Fruit fly (Drosophila melanogaster) whole organism, embryonic: ENCODE data around the gene CG31637.

Source experiments
- Abd-B ChIP-seq: fragments of 200-800 bp; sonication (Bioruptor generic); optimal IDR thresholded peaks from 2 replicates; lab custom pipeline; 2018; ENCODE audit warnings: missing biosample characterization, mild to moderate bottlenecking, missing genetic modification characterization, moderate library complexity
- B-H1 ChIP-seq: fragments of 200-800 bp; sonication (Bioruptor generic); IDR thresholded peaks from 3 replicates; pipeline ENCODE4 v1.3.6; 2022; ENCODE audit warnings: missing biosample characterization, missing genetic modification characterization
- Bteb2 ChIP-seq: fragments of 200-800 bp; sonication (Bioruptor generic); optimal IDR thresholded peaks from 2 replicates; lab custom pipeline; 2016; ENCODE audit warnings: missing biosample characterization, missing genetic modification characterization
- CG10565 ChIP-seq: fragments of 200-800 bp; sonication (Bioruptor generic); optimal IDR thresholded peaks from 3 replicates; lab custom pipeline; 2016; ENCODE audit warnings: missing biosample characterization, mild to moderate bottlenecking, missing genetic modification characterization
- CG14050 ChIP-seq: fragments of 200-800 bp; sonication (Bioruptor generic); IDR thresholded peaks from 3 replicates; pipeline ENCODE4 v1.3.6; 2022; ENCODE audit warnings: missing biosample characterization, missing genetic modification characterization
- CG15073 ChIP-seq: fragments of 200-800 bp; sonication (Bioruptor generic); optimal IDR thresholded peaks from 2 replicates; lab custom pipeline; 2016; ENCODE audit warnings: missing biosample characterization, missing genetic modification characterization
- CG15696 ChIP-seq: fragments of 200-800 bp; sonication (Bioruptor generic); optimal IDR thresholded peaks from 2 replicates; lab custom pipeline; 2019; ENCODE audit warnings: missing biosample characterization, mild to moderate bottlenecking, missing genetic modification characterization, moderate library complexity
- CG16779 ChIP-seq: fragments of 200-800 bp; sonication (Bioruptor generic); IDR thresholded peaks from 2 replicates; pipeline ENCODE4 v1.3.6; 2022; ENCODE audit warnings: missing biosample characterization, missing genetic modification characterization
- CG17385 ChIP-seq: fragments of 200-800 bp; sonication (Bioruptor generic); optimal IDR thresholded peaks from 3 replicates; lab custom pipeline; 2018; ENCODE audit warnings: missing biosample characterization, mild to moderate bottlenecking, missing genetic modification characterization
- CG17912 ChIP-seq: fragments of 200-800 bp; sonication (Bioruptor generic); optimal IDR thresholded peaks from 2 replicates; lab custom pipeline; 2018; ENCODE audit warnings: missing biosample characterization, mild to moderate bottlenecking, missing genetic modification characterization
- CG18476 ChIP-seq: fragments of 200-800 bp; sonication (Bioruptor generic); optimal IDR thresholded peaks from 2 replicates; lab custom pipeline; 2016; ENCODE audit warnings: missing biosample characterization, mild to moderate bottlenecking, missing genetic modification characterization
- CG18599 ChIP-seq: fragments of 200-800 bp; sonication (Bioruptor generic); optimal IDR thresholded peaks from 3 replicates; lab custom pipeline; 2017; ENCODE audit warnings: missing biosample characterization, missing genetic modification characterization, mild to moderate bottlenecking, moderate library complexity, missing genetic modification reagents
- CG18764 ChIP-seq: fragments of 200-800 bp; sonication (Bioruptor generic); optimal IDR thresholded peaks from 3 replicates; lab custom pipeline; 2016; ENCODE audit warnings: missing biosample characterization, missing genetic modification characterization
- CG2889 ChIP-seq: fragments of 200-800 bp; sonication (Bioruptor generic); IDR thresholded peaks from 3 replicates; pipeline ENCODE4 v1.3.6; 2022; ENCODE audit warnings: missing biosample characterization, missing genetic modification characterization
- CG31388 ChIP-seq: fragments of 200-800 bp; sonication (Bioruptor generic); optimal IDR thresholded peaks from 2 replicates; lab custom pipeline; 2016; ENCODE audit warnings: missing biosample characterization, missing genetic modification characterization
- CG3281 ChIP-seq: fragments of 200-800 bp; sonication (Bioruptor generic); optimal IDR thresholded peaks from 3 replicates; lab custom pipeline; 2017; ENCODE audit warnings: missing biosample characterization, mild to moderate bottlenecking, missing genetic modification characterization
- CG4404 ChIP-seq: fragments of 200-800 bp; sonication (Bioruptor generic); IDR thresholded peaks from 2 replicates; pipeline ENCODE4 v1.3.6; 2022; ENCODE audit warnings: missing biosample characterization, missing genetic modification characterization
- CG6854 ChIP-seq: fragments of 200-800 bp; sonication (Bioruptor generic); optimal IDR thresholded peaks from 3 replicates; lab custom pipeline; 2017; ENCODE audit warnings: missing biosample characterization, mild to moderate bottlenecking, missing genetic modification characterization
- CG9932 ChIP-seq: fragments of 200-800 bp; sonication (Bioruptor generic); IDR thresholded peaks from 2 replicates; pipeline ENCODE4 v1.3.6; 2022; ENCODE audit warnings: missing biosample characterization, missing genetic modification characterization
- ERR ChIP-seq: fragments of 200-800 bp; sonication (Bioruptor generic); optimal IDR thresholded peaks from 2 replicates; lab custom pipeline; 2016; ENCODE audit warnings: missing biosample characterization, missing genetic modification characterization
- HmgD ChIP-seq: fragments of 200-800 bp; sonication (Bioruptor generic); optimal IDR thresholded peaks from 3 replicates; lab custom pipeline; 2016; ENCODE audit warnings: missing biosample characterization, missing genetic modification characterization
- NFAT ChIP-seq: fragments of 200-800 bp; sonication (Bioruptor generic); IDR thresholded peaks from 2 replicates; pipeline ENCODE4 v1.3.6; 2022; ENCODE audit warnings: missing biosample characterization, missing genetic modification characterization
- Nf-YA ChIP-seq: fragments of 200-800 bp; sonication (Bioruptor generic); IDR thresholded peaks from 2 replicates; pipeline ENCODE4 v1.3.6; 2022; ENCODE audit warnings: missing biosample characterization, missing genetic modification characterization
- Nf-YB ChIP-seq: fragments of 200-800 bp; sonication (Bioruptor generic); optimal IDR thresholded peaks from 3 replicates; lab custom pipeline; 2019; ENCODE audit warnings: missing biosample characterization, mild to moderate bottlenecking, missing genetic modification characterization, moderate library complexity
- Sin3A ChIP-seq: fragments of >200 bp; optimal IDR thresholded peaks from 2 replicates; lab custom pipeline; 2018
- Stat92E ChIP-seq, 3 experiments: fragments of >200 bp in 2 of 3; fragments of 200-800 bp in 1 of 3; sonication (Bioruptor generic) in 1 of 3; optimal IDR thresholded peaks; 2 replicates each; lab custom pipeline; 2017 to 2019; ENCODE audit warnings: missing biosample characterization in 3 of 3, missing genetic modification characterization in 3 of 3, mild to moderate bottlenecking in 1 of 3, moderate library complexity in 1 of 3
- ash1 ChIP-seq: fragments of 200-800 bp; sonication (Bioruptor generic); optimal IDR thresholded peaks from 2 replicates; lab custom pipeline; 2018; ENCODE audit warnings: missing biosample characterization, mild to moderate bottlenecking, missing genetic modification characterization
- bsh ChIP-seq, 2 experiments: fragments of 200-800 bp; sonication (Bioruptor generic); optimal IDR thresholded peaks; 2 replicates each; lab custom pipeline; 2017 to 2018; ENCODE audit warnings: mild to moderate bottlenecking in 2 of 2, missing biosample characterization in 2 of 2, missing genetic modification characterization in 2 of 2, moderate library complexity in 1 of 2
- chn ChIP-seq: fragments of 200-800 bp; sonication (Bioruptor generic); optimal IDR thresholded peaks from 2 replicates; lab custom pipeline; 2016; ENCODE audit warnings: missing biosample characterization, missing genetic modification characterization
- corto ChIP-seq: fragments of 200-800 bp; sonication (Bioruptor generic); optimal IDR thresholded peaks from 2 replicates; lab custom pipeline; 2016; ENCODE audit warnings: missing biosample characterization, mild to moderate bottlenecking, missing genetic modification characterization, moderate library complexity
- crp ChIP-seq, 2 experiments: fragments of 200-800 bp; sonication (Bioruptor generic); optimal IDR thresholded peaks; 2 replicates in 1 of 2; 3 replicates in 1 of 2; lab custom pipeline; 2017; ENCODE audit warnings: missing biosample characterization in 2 of 2, missing genetic modification characterization in 2 of 2, mild to moderate bottlenecking in 1 of 2, moderate library complexity in 1 of 2
- dm ChIP-seq: fragments of 200-800 bp; sonication (Bioruptor generic); optimal IDR thresholded peaks from 3 replicates; lab custom pipeline; 2016; ENCODE audit warnings: missing biosample characterization, missing genetic modification characterization
- dmrt11E ChIP-seq: fragments of 200-800 bp; sonication (Bioruptor generic); optimal IDR thresholded peaks from 3 replicates; lab custom pipeline; 2018; ENCODE audit warnings: missing biosample characterization, mild to moderate bottlenecking, missing genetic modification characterization, moderate library complexity
- emc ChIP-seq: fragments of 200-800 bp; sonication (Bioruptor generic); optimal IDR thresholded peaks from 2 replicates; lab custom pipeline; 2016; ENCODE audit warnings: missing biosample characterization, missing genetic modification characterization
- eyg ChIP-seq: fragments of 200-800 bp; sonication (Bioruptor generic); optimal IDR thresholded peaks from 3 replicates; lab custom pipeline; 2016; ENCODE audit warnings: missing biosample characterization, missing genetic modification characterization
- h ChIP-seq: fragments of >200 bp; optimal IDR thresholded peaks from 2 replicates; lab custom pipeline; 2017
- hbn ChIP-seq: fragments of 200-800 bp; sonication (Bioruptor generic); IDR thresholded peaks from 2 replicates; pipeline ENCODE4 v1.3.6; 2022; ENCODE audit warnings: missing biosample characterization, missing genetic modification characterization; ENCODE audit not compliant: partially characterized antibody
- inv ChIP-seq: fragments of 200-800 bp; sonication (Bioruptor generic); IDR thresholded peaks from 2 replicates; pipeline ENCODE4 v1.3.6; 2022; ENCODE audit warnings: missing biosample characterization, missing genetic modification characterization; ENCODE audit not compliant: partially characterized antibody
- nerfin-2 ChIP-seq: fragments of 200-800 bp; sonication (Bioruptor generic); IDR thresholded peaks from 2 replicates; pipeline ENCODE4 v1.3.6; 2022; ENCODE audit warnings: missing biosample characterization, missing genetic modification characterization; ENCODE audit not compliant: partially characterized antibody
- nom ChIP-seq: fragments of 200-800 bp; sonication (Bioruptor generic); optimal IDR thresholded peaks from 2 replicates; lab custom pipeline; 2017; ENCODE audit warnings: missing biosample characterization, missing genetic modification characterization, mild to moderate bottlenecking, moderate library complexity, missing genetic modification reagents
- oc ChIP-seq: fragments of 200-800 bp; sonication (Bioruptor generic); optimal IDR thresholded peaks from 2 replicates; lab custom pipeline; 2018; ENCODE audit warnings: missing biosample characterization, mild to moderate bottlenecking, missing genetic modification characterization, moderate library complexity
- ranshi ChIP-seq: fragments of 200-800 bp; sonication (Bioruptor generic); IDR thresholded peaks from 2 replicates; pipeline ENCODE4 v1.3.6; 2022; ENCODE audit warnings: missing biosample characterization, missing genetic modification characterization
- sens ChIP-seq: fragments of 200-800 bp; sonication (Bioruptor generic); peaks from one replicate; lab custom pipeline; 2016; ENCODE audit warnings: missing biosample characterization, missing genetic modification characterization
- sob ChIP-seq: fragments of 200-800 bp; sonication (Bioruptor generic); IDR thresholded peaks from 2 replicates; pipeline ENCODE4 v1.3.6; 2022; ENCODE audit warnings: missing biosample characterization, missing genetic modification characterization
- ssp ChIP-seq: fragments of 200-800 bp; sonication (Bioruptor generic); IDR thresholded peaks from 2 replicates; pipeline ENCODE4 v1.3.6; 2022; ENCODE audit warnings: missing biosample characterization, missing genetic modification characterization
- sug ChIP-seq: fragments of 200-800 bp; optimal IDR thresholded peaks from 2 replicates; lab custom pipeline; 2019; ENCODE audit warnings: missing biosample characterization, mild to moderate bottlenecking, missing genetic modification characterization, moderate library complexity
- tup ChIP-seq: fragments of 200-800 bp; sonication (Bioruptor generic); optimal IDR thresholded peaks from 2 replicates; lab custom pipeline; 2016; ENCODE audit warnings: missing biosample characterization, mild to moderate bottlenecking, missing genetic modification characterization, moderate library complexity
- yki ChIP-seq: fragments of >200 bp; optimal IDR thresholded peaks from 3 replicates; lab custom pipeline; 2018

Gene CG31637

dm6 chr2L:6473076-6474037, 25.1 kb upstream of the CG31637 start, which contains the start of gene mmy (continued):
- TF ChIP-seq ssp (GFP tag; lab: Robert Waterston, UW) (no peak), bsh (GFP tag; optimal IDR thresholded peaks at IDR 0.05; lab: Kevin White, UChicago) (peak; percentile 18 to 47), CG15696 (tag; lab: Kevin White, UChicago) (peak; percentile 3), eyg (GFP tag; lab: Kevin White, UChicago) (peak; percentile 28), Nf-YB (peak; percentile 18), CG18476 (GFP tag; lab: Kevin White, UChicago) (peak; percentile 38), CG6854 (GFP tag; lab: Kevin White, UChicago) (peak; percentile 24), Bteb2 (GFP tag; lab: Kevin White, UChicago) (no peak), sob (GFP tag; lab: Robert Waterston, UW) (no peak), hbn (GFP tag; lab: Robert Waterston, UW) (0 out of 2 replicates have a peak, but pooled peaks have one; percentile 19), inv (no peak), NFAT (GFP tag; lab: Robert Waterston, UW) (peak; percentile 28; the same call in 1 of the 2 replicates), Sin3A (lab: Kevin White, UChicago) (peak; percentile 40), CG17912 (peak; percentile 53), ERR (GFP tag; lab: Kevin White, UChicago) (peak; percentile 50), CG18764 (GFP tag; lab: Kevin White, UChicago) (no peak), yki (lab: Kevin White, UChicago) (no peak), crp (GFP tag; optimal IDR thresholded peaks at IDR 0.05; lab: Kevin White, UChicago) (peak in 1 of 2 experiments; percentile 84), Abd-B (peak; percentile 33), sug (peak; percentile 66), tup (GFP tag; lab: Kevin White, UChicago) (no peak), CG14050 (GFP tag; lab: Robert Waterston, UW) (no peak), CG31388 (no peak), CG3281 (GFP tag; lab: Kevin White, UChicago) (peak; percentile 47), CG4404 (GFP tag; lab: Robert Waterston, UW) (no peak), dm (GFP tag; lab: Kevin White, UChicago) (peak; percentile 34), ranshi (0 out of 2 replicates have a peak, but pooled peaks have one; percentile 30), B-H1 (GFP tag; lab: Robert Waterston, UW) (no peak), HmgD (GFP tag; lab: Kevin White, UChicago) (peak; percentile 69), CG17385 (GFP tag; lab: Kevin White, UChicago) (peak; percentile 47), CG10565 (GFP tag; lab: Kevin White, UChicago) (no peak), h (lab: Kevin White, UChicago) (no peak), Stat92E (GFP tag; optimal IDR thresholded peaks at IDR 0.05; lab: Kevin White, UChicago) (peak in 1 of 3 experiments; percentile 32), corto (GFP tag; lab: Kevin White, UChicago) (no peak), nerfin-2 (GFP tag; lab: Robert Waterston, UW) (0 out of 2 replicates have a peak, but pooled peaks have one; percentile 27), CG9932 (GFP tag; lab: Robert Waterston, UW) (peak; percentile 5; the same call in 1 of the 2 replicates), CG2889 (GFP tag; lab: Robert Waterston, UW) (no peak), CG15073 (no peak), sens (peak; percentile 88), Nf-YA (GFP tag; lab: Robert Waterston, UW) (no peak), ash1 (GFP tag; lab: Kevin White, UChicago) (no peak), nom (GFP tag; lab: Kevin White, UChicago) (peak; percentile 56), dmrt11E (tag; lab: Kevin White, UChicago) (no peak), emc (GFP tag; lab: Kevin White, UChicago) (no peak), CG18599 (GFP tag; lab: Kevin White, UChicago) (peak; percentile 66), chn (GFP tag; lab: Kevin White, UChicago) (no peak), oc (tag; lab: Kevin White, UChicago) (peak; percentile 7), CG16779 (GFP tag; lab: Robert Waterston, UW) (no peak)
